Worm (Caenorhabditis elegans) whole organism, L2 larva: ENCODE results near the gene col-132.

Experiments
- C34F6.9 ChIP-seq: fragments of 150-350 bp; optimal IDR thresholded peaks from 2 replicates; lab custom pipeline; 2014; ENCODE audit warnings: missing biosample characterization, missing genetic modification characterization
- ZK546.5 ChIP-seq: sonication (generic microtip); optimal IDR thresholded peaks from 2 replicates; lab custom pipeline; 2017; ENCODE audit warnings: missing biosample characterization, missing genetic modification characterization
- alr-1 ChIP-seq: fragments of 150-350 bp; optimal IDR thresholded peaks from 2 replicates; lab custom pipeline; 2014; ENCODE audit warnings: missing biosample characterization, missing genetic modification characterization
- ceh-82 ChIP-seq: fragments of 150-350 bp; optimal IDR thresholded peaks from 2 replicates; lab custom pipeline; 2014; ENCODE audit warnings: missing biosample characterization, missing genetic modification characterization
- elt-1 ChIP-seq: fragments of 150-350 bp; optimal IDR thresholded peaks from 2 replicates; lab custom pipeline; 2014; ENCODE audit warnings: missing biosample characterization, missing genetic modification characterization
- lin-13 ChIP-seq: fragments of 150-350 bp; optimal IDR thresholded peaks from 2 replicates; lab custom pipeline; 2014; ENCODE audit warnings: missing biosample characterization, missing genetic modification reagents, missing genetic modification characterization
- lsy-2 ChIP-seq, 2 experiments: fragments of 150-350 bp in 1 of 2; sonication (generic microtip) in 1 of 2; optimal IDR thresholded peaks; 2 replicates each; lab custom pipeline; 2014 to 2017; ENCODE audit warnings: missing biosample characterization in 2 of 2, missing genetic modification characterization in 2 of 2
- mdl-1 ChIP-seq, 2 experiments: fragments of 150-350 bp in 1 of 2; sonication (generic microtip) in 1 of 2; optimal IDR thresholded peaks; 2 replicates each; lab custom pipeline; 2017; ENCODE audit warnings: missing biosample characterization in 2 of 2, missing genetic modification characterization in 2 of 2
- nhr-6 ChIP-seq: fragments of 150-350 bp; optimal IDR thresholded peaks from 2 replicates; lab custom pipeline; 2014; ENCODE audit warnings: missing biosample characterization, missing genetic modification characterization
- skn-1 ChIP-seq: sonication (generic microtip); optimal IDR thresholded peaks from 2 replicates; lab custom pipeline; 2017; ENCODE audit warnings: missing biosample characterization, missing genetic modification characterization
- sma-3 ChIP-seq: sonication (generic microtip); optimal IDR thresholded peaks from 2 replicates; lab custom pipeline; 2016; ENCODE audit warnings: missing genetic modification reagents, missing genetic modification characterization, missing compliant biosample characterization
- ztf-1 ChIP-seq: fragments of 200-800 bp; sonication (Bioruptor generic); conservative IDR thresholded peaks from 2 replicates; pipeline ENCODE4 v1.3.6; 2022; ENCODE audit warnings: missing genetic modification characterization, missing compliant biosample characterization

Gene col-132

DNA sequence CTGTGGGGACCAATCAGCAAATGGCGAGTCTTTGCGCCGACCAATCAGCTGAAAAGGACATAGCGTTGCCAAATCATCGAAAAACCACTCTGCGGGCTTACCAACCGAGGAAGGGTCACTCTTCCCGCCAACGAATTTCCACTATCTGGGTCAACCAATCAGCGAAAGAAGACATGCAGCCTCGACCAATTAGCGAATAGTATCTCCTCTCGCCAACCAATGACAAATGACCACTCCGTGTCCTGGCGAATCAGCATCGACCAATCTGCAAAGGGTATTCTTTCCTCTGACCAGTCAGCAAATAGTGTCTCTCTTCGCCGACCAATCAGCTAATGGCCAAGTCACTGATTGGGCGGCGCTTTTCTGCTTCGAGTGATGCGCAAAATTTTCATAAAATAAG lies 49.4 kb downstream of the col-132 start:
- no peak for TF ChIP-seq sma-3
- TF ChIP-seq C34F6.9 (tag; lab: Kevin White, UChicago): no peak
- TF ChIP-seq elt-1 (tag; lab: Kevin White, UChicago): no peak
- no peak for TF ChIP-seq skn-1 (tag; lab: Kevin White, UChicago)
- no peak for TF ChIP-seq nhr-6 (tag; lab: Kevin White, UChicago)
- TF ChIP-seq lin-13: no peak
- TF ChIP-seq ZK546.5 (tag; lab: Kevin White, UChicago): no peak
- no peak for TF ChIP-seq ztf-1 (GFP tag; lab: Robert Waterston, UW)
- no peak for TF ChIP-seq alr-1 (tag; lab: Kevin White, UChicago)
- no peak for TF ChIP-seq lsy-2 (tag; optimal IDR thresholded peaks at IDR 0.05; lab: Kevin White, UChicago)
- no peak for TF ChIP-seq mdl-1 (tag; optimal IDR thresholded peaks at IDR 0.05; lab: Kevin White, UChicago)
- no peak for TF ChIP-seq ceh-82 (tag; lab: Kevin White, UChicago)
